Fruit fly (Drosophila melanogaster) whole organism, wandering third instar larva: ENCODE measurements around the gene slmo.
A peak's percentile ranks its signal among the peaks of the same experiment; 100 is the strongest.

Source experiments
- Abd-B ChIP-seq: fragments of >200 bp; optimal IDR thresholded peaks from 2 replicates; lab custom pipeline; 2017; ENCODE audit warnings: missing biosample characterization, missing genetic modification characterization
- CG32264 ChIP-seq: fragments of 200-800 bp; sonication (Bioruptor generic); optimal IDR thresholded peaks from 2 replicates; lab custom pipeline; 2016; ENCODE audit warnings: missing biosample characterization, missing genetic modification characterization
- CG9705 ChIP-seq: fragments of 200-800 bp; sonication (Bioruptor generic); optimal IDR thresholded peaks from 2 replicates; lab custom pipeline; 2018; ENCODE audit warnings: missing biosample characterization, mild to moderate bottlenecking, missing genetic modification characterization
- CrebA ChIP-seq: fragments of 200-800 bp; sonication (Bioruptor generic); optimal IDR thresholded peaks from 2 replicates; lab custom pipeline; 2016; ENCODE audit warnings: missing biosample characterization, mild to moderate bottlenecking, missing genetic modification characterization, borderline replicate concordance
- Dfd ChIP-seq: fragments of >200 bp; optimal IDR thresholded peaks from 2 replicates; lab custom pipeline; 2017; ENCODE audit warnings: missing biosample characterization, missing genetic modification characterization
- Dif ChIP-seq: fragments of 200-275, 200-300 bp; sonication (Bioruptor generic); optimal IDR thresholded peaks from 2 replicates; lab custom pipeline; 2018; ENCODE audit warnings: missing biosample characterization, missing genetic modification characterization; ENCODE audit not compliant: partially characterized antibody
- GATAd ChIP-seq: sonication (Bioruptor generic); optimal IDR thresholded peaks from 2 replicates; lab custom pipeline; 2016; ENCODE audit warnings: missing biosample characterization, missing genetic modification characterization
- HLH106 ChIP-seq: fragments of 200-800 bp; optimal IDR thresholded peaks from 3 replicates; lab custom pipeline; 2019; ENCODE audit warnings: missing biosample characterization, mild to moderate bottlenecking, missing genetic modification characterization, moderate library complexity
- Hr78 ChIP-seq: fragments of >200 bp; optimal IDR thresholded peaks from 2 replicates; lab custom pipeline; 2017; ENCODE audit warnings: missing biosample characterization, missing genetic modification characterization
- Hr83 ChIP-seq: fragments of 200-300 bp; sonication (Bioruptor generic); optimal IDR thresholded peaks from 2 replicates; lab custom pipeline; 2016; ENCODE audit warnings: missing biosample characterization, mild to moderate bottlenecking, missing genetic modification characterization, moderate library complexity; ENCODE audit not compliant: poor library complexity, severe bottlenecking
- Jra ChIP-seq: sonication (Bioruptor generic); optimal IDR thresholded peaks from 2 replicates; lab custom pipeline; 2016; ENCODE audit warnings: missing biosample characterization, missing genetic modification characterization
- Mio ChIP-seq: sonication (Bioruptor generic); optimal IDR thresholded peaks from 2 replicates; lab custom pipeline; 2016; ENCODE audit warnings: missing biosample characterization, missing genetic modification characterization
- Myc ChIP-seq: fragments of >200 bp; optimal IDR thresholded peaks from 2 replicates; lab custom pipeline; 2017
- N ChIP-seq: fragments of >200 bp; optimal IDR thresholded peaks from 2 replicates; lab custom pipeline; 2018; ENCODE audit warnings: missing biosample characterization, missing external identifiers, missing genetic modification characterization
- OdsH ChIP-seq: fragments of 200-800 bp; sonication (Bioruptor generic); optimal IDR thresholded peaks from 2 replicates; lab custom pipeline; 2016; ENCODE audit warnings: missing biosample characterization, mild to moderate bottlenecking, missing genetic modification characterization
- Rel ChIP-seq, 2 experiments: fragments of 200-800 bp; sonication (Bioruptor generic) in 1 of 2; optimal IDR thresholded peaks; 2 replicates in 1 of 2; 3 replicates in 1 of 2; lab custom pipeline; 2016 to 2019; ENCODE audit warnings: mild to moderate bottlenecking in 2 of 2, missing biosample characterization in 2 of 2, missing genetic modification characterization in 2 of 2, moderate library complexity in 1 of 2
- Sp1 ChIP-seq: fragments of 200-800 bp; sonication (Bioruptor generic); optimal IDR thresholded peaks from 3 replicates; lab custom pipeline; 2019; ENCODE audit warnings: missing biosample characterization, mild to moderate bottlenecking, missing genetic modification characterization, moderate library complexity
- Vsx2 ChIP-seq: fragments of 200-300, 225-300 bp; sonication (Bioruptor generic); optimal IDR thresholded peaks from 2 replicates; lab custom pipeline; 2018; ENCODE audit warnings: missing biosample characterization, missing genetic modification characterization; ENCODE audit not compliant: partially characterized antibody
- br ChIP-seq: fragments of 200-800 bp; sonication (Bioruptor generic); optimal IDR thresholded peaks from 2 replicates; lab custom pipeline; 2016; ENCODE audit warnings: missing biosample characterization, missing genetic modification characterization
- brk ChIP-seq: fragments of 200-800 bp; sonication (Bioruptor generic); optimal IDR thresholded peaks from 2 replicates; lab custom pipeline; 2016; ENCODE audit warnings: missing biosample characterization, mild to moderate bottlenecking, missing genetic modification characterization
- dl ChIP-seq, 2 experiments: fragments of 175-275, 200-275 bp in 1 of 2; fragments of 200-275 bp in 1 of 2; sonication (Bioruptor generic); optimal IDR thresholded peaks; lab custom pipeline; 2018; ENCODE audit warnings: mild to moderate bottlenecking in 2 of 2, missing biosample characterization in 2 of 2, missing genetic modification characterization in 2 of 2, moderate library complexity in 2 of 2; ENCODE audit not compliant: partially characterized antibody in 2 of 2, insufficient read depth in 1 of 2
- dmrt93B ChIP-seq: fragments of 200-800 bp; sonication (Bioruptor generic); optimal IDR thresholded peaks from 2 replicates; lab custom pipeline; 2018; ENCODE audit warnings: missing biosample characterization, mild to moderate bottlenecking, missing genetic modification characterization
- dsf ChIP-seq: sonication (Bioruptor generic); optimal IDR thresholded peaks from 2 replicates; lab custom pipeline; 2016; ENCODE audit warnings: missing biosample characterization, missing genetic modification characterization, borderline replicate concordance
- ey ChIP-seq: fragments of 200-800 bp; sonication (Bioruptor generic); optimal IDR thresholded peaks from 2 replicates; lab custom pipeline; 2016; ENCODE audit warnings: missing biosample characterization, missing genetic modification characterization
- foxo ChIP-seq, 2 experiments: fragments of 200-800 bp; sonication (Bioruptor generic); optimal IDR thresholded peaks; 2 replicates in 1 of 2; 3 replicates in 1 of 2; lab custom pipeline; 2016 to 2017; ENCODE audit warnings: missing biosample characterization in 2 of 2, missing genetic modification characterization in 2 of 2
- fru ChIP-seq: fragments of 200-800 bp; sonication (Bioruptor generic); optimal IDR thresholded peaks from 3 replicates; lab custom pipeline; 2016; ENCODE audit warnings: missing biosample characterization, mild to moderate bottlenecking, missing genetic modification characterization
- h ChIP-seq: fragments of 200-800 bp; sonication (Bioruptor generic); optimal IDR thresholded peaks from 3 replicates; lab custom pipeline; 2016; ENCODE audit warnings: missing biosample characterization, mild to moderate bottlenecking, missing genetic modification characterization
- jim ChIP-seq: fragments of 175-275, 200-325 bp; sonication (Bioruptor generic); optimal IDR thresholded peaks from 2 replicates; lab custom pipeline; 2016; ENCODE audit warnings: missing biosample characterization, mild to moderate bottlenecking, missing genetic modification characterization
- pan ChIP-seq: fragments of >200 bp; optimal IDR thresholded peaks from 2 replicates; lab custom pipeline; 2017
- psq ChIP-seq: fragments of 200-800 bp; sonication (Bioruptor generic); optimal IDR thresholded peaks from 3 replicates; lab custom pipeline; 2017; ENCODE audit warnings: missing biosample characterization, mild to moderate bottlenecking, missing genetic modification characterization, moderate library complexity
- rgr ChIP-seq: fragments of 200-800 bp; sonication (Bioruptor generic); optimal IDR thresholded peaks from 3 replicates; lab custom pipeline; 2016; ENCODE audit warnings: missing biosample characterization, mild to moderate bottlenecking, missing genetic modification characterization
- sage ChIP-seq: fragments of 200-800 bp; sonication (Bioruptor generic); optimal IDR thresholded peaks from 2 replicates; lab custom pipeline; 2016; ENCODE audit warnings: missing biosample characterization, mild to moderate bottlenecking, missing genetic modification characterization
- sv ChIP-seq: fragments of 200-800 bp; sonication (Bioruptor generic); optimal IDR thresholded peaks from 3 replicates; lab custom pipeline; 2016; ENCODE audit warnings: missing biosample characterization, missing genetic modification characterization
- tai ChIP-seq: sonication (Bioruptor generic); optimal IDR thresholded peaks from 2 replicates; lab custom pipeline; 2016; ENCODE audit warnings: missing biosample characterization, missing genetic modification characterization
- usp ChIP-seq: fragments of >200 bp; optimal IDR thresholded peaks from 2 replicates; lab custom pipeline; 2017; ENCODE audit warnings: missing biosample characterization, missing genetic modification characterization
- woc ChIP-seq: sonication (Bioruptor generic); optimal IDR thresholded peaks from 2 replicates; lab custom pipeline; 2016; ENCODE audit warnings: missing biosample characterization, mild to moderate bottlenecking, missing genetic modification characterization

The slmo gene

dm6 chr2L:6022793-6023192 lies 25.7 kb downstream of the slmo start (continued):
- TF ChIP-seq sage (peak; percentile 15), GATAd (GFP tag; lab: Kevin White, UChicago) (no peak), fru (GFP tag; lab: Kevin White, UChicago) (peak; percentile 72), tai (GFP tag; lab: Kevin White, UChicago) (no peak), Hr78 (GFP tag; lab: Kevin White, UChicago) (no peak), foxo (GFP tag; optimal IDR thresholded peaks at IDR 0.05; lab: Kevin White, UChicago) (peak in 1 of 2 experiments; percentile 83), HLH106 (tag; lab: Kevin White, UChicago) (peak; percentile 81), N (GFP tag; lab: Kevin White, UChicago) (no peak), woc (GFP tag; lab: Kevin White, UChicago) (no peak)
- TF ChIP-seq, all 38 proteins: peak for 12

DNA sequence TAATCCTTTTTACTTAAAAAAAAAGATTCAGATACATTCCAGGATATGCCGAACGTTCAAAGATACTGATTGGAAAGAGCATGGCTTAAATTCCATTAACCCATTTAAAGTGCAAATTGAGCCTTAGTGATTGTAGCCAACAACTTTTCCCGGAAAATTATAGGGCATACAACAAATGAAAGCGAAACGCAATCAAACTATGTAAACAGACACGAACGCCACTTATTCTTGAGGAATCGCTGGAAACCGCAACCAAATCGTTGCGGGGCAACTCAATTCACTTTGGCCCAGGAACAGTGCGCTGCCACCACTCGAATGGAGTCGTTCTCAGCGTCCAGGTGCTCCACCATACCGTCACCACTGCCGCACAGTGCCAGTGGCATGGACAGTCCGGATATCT lies 28.0 kb downstream of the slmo start, which contains the start of gene CG13996:
Gene CG13996 (plus strand): TSS at position 301 of the 400 bp plus-strand sequence.
- TF ChIP-seq N (GFP tag; lab: Kevin White, UChicago), result no peak
- TF ChIP-seq pan (lab: Kevin White, UChicago), result no peak
- no peak for TF ChIP-seq Dfd
- no peak for TF ChIP-seq dsf (GFP tag; lab: Kevin White, UChicago)
- no peak for TF ChIP-seq Hr78 (GFP tag; lab: Kevin White, UChicago)
- no peak for TF ChIP-seq Hr83 (GFP tag; lab: Kevin White, UChicago)
- no peak for TF ChIP-seq Dif (GFP tag; lab: Kevin White, UChicago)
- TF ChIP-seq br (GFP tag; lab: Kevin White, UChicago), result no peak
- TF ChIP-seq Vsx2 (GFP tag; lab: Kevin White, UChicago), result no peak
- no peak for TF ChIP-seq dl (GFP tag; optimal IDR thresholded peaks at IDR 0.05; lab: Kevin White, UChicago; ENCODE audit: insufficient read depth in 1 of 2, partially characterized antibody in 2 of 2)
- TF ChIP-seq sage, result no peak
- TF ChIP-seq Mio, result no peak
- no peak for TF ChIP-seq CrebA
- no peak for TF ChIP-seq Rel (GFP tag; optimal IDR thresholded peaks at IDR 0.05; lab: Kevin White, UChicago)
- TF ChIP-seq Rel (tag; optimal IDR thresholded peaks at IDR 0.05; lab: Kevin White, UChicago), result no peak
- TF ChIP-seq CG9705 (GFP tag; lab: Kevin White, UChicago), result no peak
- no peak for TF ChIP-seq jim (GFP tag; lab: Kevin White, UChicago)

- TF ChIP-seq Jra (no peak), Mio (no peak), foxo (GFP tag; optimal IDR thresholded peaks at IDR 0.05; lab: Kevin White, UChicago) (no peak), psq (GFP tag; lab: Kevin White, UChicago) (peak; percentile 25), usp (GFP tag; lab: Kevin White, UChicago) (no peak), woc (GFP tag; lab: Kevin White, UChicago) (peak; percentile 48), Dfd (no peak), dmrt93B (GFP tag; lab: Kevin White, UChicago) (peak; percentile 26), CG9705 (GFP tag; lab: Kevin White, UChicago) (no peak), pan (lab: Kevin White, UChicago) (no peak), Hr78 (GFP tag; lab: Kevin White, UChicago) (no peak), Vsx2 (GFP tag; lab: Kevin White, UChicago) (no peak), Abd-B (GFP tag; lab: Kevin White, UChicago) (no peak), dsf (GFP tag; lab: Kevin White, UChicago) (no peak), HLH106 (tag; lab: Kevin White, UChicago) (peak; percentile 50), h (GFP tag; lab: Kevin White, UChicago) (peak; percentile 72), Rel (GFP tag; optimal IDR thresholded peaks at IDR 0.05; lab: Kevin White, UChicago) (no peak), Rel (tag; optimal IDR thresholded peaks at IDR 0.05; lab: Kevin White, UChicago) (no peak), tai (GFP tag; lab: Kevin White, UChicago) (no peak), br (GFP tag; lab: Kevin White, UChicago) (peak; percentile 52), Sp1 (GFP tag; lab: Kevin White, UChicago) (peak; percentile 61), rgr (peak; percentile 36), jim (GFP tag; lab: Kevin White, UChicago) (no peak), dl (GFP tag; optimal IDR thresholded peaks at IDR 0.05; lab: Kevin White, UChicago; ENCODE audit: insufficient read depth in 1 of 2, partially characterized antibody in 2 of 2) (no peak), CrebA (no peak), ey (GFP tag; lab: Kevin White, UChicago) (peak; percentile 47), Dif (GFP tag; lab: Kevin White, UChicago) (peak; percentile 39), CG32264 (GFP tag; lab: Kevin White, UChicago) (no peak), fru (GFP tag; lab: Kevin White, UChicago) (peak; percentile 52), Myc (no peak), GATAd (GFP tag; lab: Kevin White, UChicago) (no peak), N (GFP tag; lab: Kevin White, UChicago) (no peak), sv (GFP tag; lab: Kevin White, UChicago) (no peak), OdsH (GFP tag; lab: Kevin White, UChicago) (peak; percentile 56), brk (GFP tag; lab: Kevin White, UChicago) (no peak)
Observed at dm6 chr2L:6019352-6020131, 29.0 kb downstream of the slmo start, which contains the start of gene H2.0. H2.0 (minus strand) TSS chr2L:6019402.
